Worm (Caenorhabditis elegans): ENCODE measurements around the gene srh-214.

srh-214 gene

ce11 chrV:16842941-16843340 is 13.4 kb upstream of the srh-214 start, which contains the start of gene clec-25:
TSS of gene clec-25 (plus strand) at chrV:16843241.
- TF ChIP-seq mab-9 (GFP tag; IDR thresholded peaks at IDR 0.05) (no peak), fkh-8 (tag; optimal IDR thresholded peaks at IDR 0.05) (no peak), nhr-12 (tag; optimal IDR thresholded peaks at IDR 0.05) (no peak), ceh-63 (GFP tag; optimal IDR thresholded peaks at IDR 0.05) (no peak), lin-39 (tag; optimal IDR thresholded peaks at IDR 0.05) (no peak), snpc-4 (tag; optimal IDR thresholded peaks at IDR 0.05) (no peak), ces-1 (GFP tag; optimal IDR thresholded peaks at IDR 0.05) (no peak), ceh-90 (tag; optimal IDR thresholded peaks at IDR 0.05) (no peak), C16A3.4 (tag; optimal IDR thresholded peaks at IDR 0.05) (no peak), tlp-1 (tag; optimal IDR thresholded peaks at IDR 0.05) (no peak), egl-27 (tag; optimal IDR thresholded peaks at IDR 0.05) (no peak), hlh-4 (tag; optimal IDR thresholded peaks at IDR 0.05) (no peak), nhr-84 (tag; optimal IDR thresholded peaks at IDR 0.05) (no peak), lin-13 (GFP tag; optimal IDR thresholded peaks at IDR 0.05) (no peak), sup-37 (GFP tag; optimal IDR thresholded peaks at IDR 0.05) (no peak), unc-86 (tag; optimal IDR thresholded peaks at IDR 0.05) (no peak), C04F5.9 (tag; optimal IDR thresholded peaks at IDR 0.05) (no peak)

ce11 chrV:16840961-16841360 is 11.4 kb upstream of the srh-214 start, which contains the start of gene clec-40:
TSS of gene clec-40 (minus strand) at chrV:16841061.
- TF ChIP-seq ceh-82 (tag; optimal IDR thresholded peaks at IDR 0.05) (no peak), lin-39 (tag; optimal IDR thresholded peaks at IDR 0.05) (no peak), ama-1 (optimal IDR thresholded peaks at IDR 0.05) (no peak), nhr-28 (tag; optimal IDR thresholded peaks at IDR 0.05) (no peak), nhr-85 (tag) (no peak), nhr-11 (tag; optimal IDR thresholded peaks at IDR 0.05) (no peak), tbx-2 (tag; optimal IDR thresholded peaks at IDR 0.05) (no peak), mdl-1 (tag; optimal IDR thresholded peaks at IDR 0.05) (no peak)

ce11 chrV:16840283-16840682 is 10.7 kb upstream of the srh-214 start:
- TF ChIP-seq fkh-4 (tag; optimal IDR thresholded peaks at IDR 0.05; ENCODE audit: borderline replicate concordance) (no peak), pax-3 (tag; optimal IDR thresholded peaks at IDR 0.05) (no peak), unc-86 (tag; optimal IDR thresholded peaks at IDR 0.05) (no peak), sptf-1 (tag; optimal IDR thresholded peaks at IDR 0.05) (no peak), nhr-237 (tag; optimal IDR thresholded peaks at IDR 0.05) (no peak), ztf-11 (tag; optimal IDR thresholded peaks at IDR 0.05) (no peak), elt-2 (tag; optimal IDR thresholded peaks at IDR 0.05) (peak; percentile 91), xbp-1 (tag; optimal IDR thresholded peaks at IDR 0.05) (no peak), isw-1 (GFP tag; IDR thresholded peaks at IDR 0.05) (no peak), ceh-8 (GFP tag; optimal IDR thresholded peaks at IDR 0.05) (no peak), ama-1 (optimal IDR thresholded peaks at IDR 0.05) (no peak), lin-14 (GFP tag; optimal IDR thresholded peaks at IDR 0.05) (no peak), unc-130 (tag; optimal IDR thresholded peaks at IDR 0.05) (no peak), lin-35 (GFP tag; optimal IDR thresholded peaks at IDR 0.05) (peak in 1 of 2 experiments; percentile 14), mef-2 (tag; optimal IDR thresholded peaks at IDR 0.05) (no peak), nhr-12 (tag; optimal IDR thresholded peaks at IDR 0.05) (no peak), tbx-2 (tag; optimal IDR thresholded peaks at IDR 0.05) (no peak), jun-1 (tag; optimal IDR thresholded peaks at IDR 0.05) (peak; percentile 8), nhr-11 (tag; optimal IDR thresholded peaks at IDR 0.05) (no peak), ceh-63 (GFP tag; optimal IDR thresholded peaks at IDR 0.05) (no peak)

ce11 chrV:16838435-16838834 is 8.9 kb upstream of the srh-214 start:
- no peak for TF ChIP-seq sup-37 (GFP tag; optimal IDR thresholded peaks at IDR 0.05)
- no peak for TF ChIP-seq nhr-28 (tag; optimal IDR thresholded peaks at IDR 0.05)
- TF ChIP-seq pax-3 (tag; optimal IDR thresholded peaks at IDR 0.05), result no peak
- TF ChIP-seq hpl-2 (GFP tag; optimal IDR thresholded peaks at IDR 0.05), result no peak
- TF ChIP-seq fkh-8 (tag; optimal IDR thresholded peaks at IDR 0.05), result no peak
- no peak for TF ChIP-seq nhr-20 (tag; optimal IDR thresholded peaks at IDR 0.05)
- no peak for TF ChIP-seq nhr-84 (tag; optimal IDR thresholded peaks at IDR 0.05)
- no peak for TF ChIP-seq mab-9 (GFP tag; IDR thresholded peaks at IDR 0.05)
- no peak for TF ChIP-seq ets-5 (GFP tag; IDR thresholded peaks at IDR 0.05)
- no peak for TF ChIP-seq sptf-1 (tag; optimal IDR thresholded peaks at IDR 0.05)
- no peak for TF ChIP-seq vab-15 (tag; optimal IDR thresholded peaks at IDR 0.05)
- no peak for TF ChIP-seq nhr-90 (tag; optimal IDR thresholded peaks at IDR 0.05; ENCODE audit: poor library complexity)
- TF ChIP-seq lin-39 (tag; optimal IDR thresholded peaks at IDR 0.05), result no peak
- TF ChIP-seq aha-1 (tag; optimal IDR thresholded peaks at IDR 0.05), result no peak
- no peak for TF ChIP-seq egl-27 (tag; optimal IDR thresholded peaks at IDR 0.05)
